Fruit fly (Drosophila melanogaster) whole organism, embryonic: Measurements from ENCODE around the gene CG3071.

Experiments
- Adf1 ChIP-seq: fragments of 200-800 bp; sonication (Bioruptor generic); IDR thresholded peaks from 2 replicates; pipeline ENCODE4 v1.3.6; 2022; ENCODE audit warnings: missing biosample characterization, missing genetic modification characterization
- Atf3 ChIP-seq: fragments of 200-800 bp; sonication (Bioruptor generic); optimal IDR thresholded peaks from 3 replicates; lab custom pipeline; 2016; ENCODE audit warnings: missing biosample characterization, missing genetic modification characterization
- Atf6 ChIP-seq: fragments of 200-800 bp; sonication (Bioruptor generic); IDR thresholded peaks from 2 replicates; pipeline ENCODE4 v1.3.6; 2022; ENCODE audit warnings: missing biosample characterization, missing genetic modification characterization
- BtbVII ChIP-seq: fragments of 200-800 bp; sonication (Bioruptor generic); optimal IDR thresholded peaks from 3 replicates; lab custom pipeline; 2017; ENCODE audit warnings: missing biosample characterization, mild to moderate bottlenecking, missing genetic modification characterization
- CG11247 ChIP-seq: fragments of 200-800 bp; sonication (Bioruptor generic); IDR thresholded peaks from 2 replicates; pipeline ENCODE4 v1.3.6; 2022; ENCODE audit warnings: missing biosample characterization, missing genetic modification characterization
- CG11398 ChIP-seq: fragments of 200-800 bp; sonication (Bioruptor generic); optimal IDR thresholded peaks from 2 replicates; lab custom pipeline; 2016; ENCODE audit warnings: missing biosample characterization, missing genetic modification characterization
- CG12744 ChIP-seq: fragments of 200-800 bp; sonication (Bioruptor generic); optimal IDR thresholded peaks from 2 replicates; lab custom pipeline; 2016; ENCODE audit warnings: missing biosample characterization, missing genetic modification characterization
- CG12942 ChIP-seq: fragments of 200-800 bp; sonication (Bioruptor generic); optimal IDR thresholded peaks from 3 replicates; lab custom pipeline; 2016; ENCODE audit warnings: missing biosample characterization, missing genetic modification characterization
- CG14667 ChIP-seq: fragments of 200-800 bp; sonication (Bioruptor generic); IDR thresholded peaks from 2 replicates; pipeline ENCODE4 v1.3.6; 2022; ENCODE audit warnings: missing biosample characterization, missing genetic modification characterization
- CG14710 ChIP-seq: fragments of 200-800 bp; sonication (Bioruptor generic); optimal IDR thresholded peaks from 3 replicates; lab custom pipeline; 2019; ENCODE audit warnings: missing biosample characterization, mild to moderate bottlenecking, missing genetic modification characterization, moderate library complexity
- CG1603 ChIP-seq: fragments of 200-800 bp; sonication (Bioruptor generic); optimal IDR thresholded peaks from 2 replicates; lab custom pipeline; 2019; ENCODE audit warnings: missing biosample characterization, mild to moderate bottlenecking, missing genetic modification characterization, moderate library complexity
- CG2875 ChIP-seq: fragments of 200-800 bp; sonication (Bioruptor generic); optimal IDR thresholded peaks from 2 replicates; lab custom pipeline; 2017; ENCODE audit warnings: missing biosample characterization, mild to moderate bottlenecking, missing genetic modification characterization, missing genetic modification reagents
- CG30403 ChIP-seq: fragments of 200-800 bp; sonication (Bioruptor generic); optimal IDR thresholded peaks from 3 replicates; lab custom pipeline; 2016; ENCODE audit warnings: missing biosample characterization, missing genetic modification characterization
- CG31224 ChIP-seq: fragments of 200-800 bp; sonication (Bioruptor generic); IDR thresholded peaks from 2 replicates; pipeline ENCODE4 v1.3.6; 2022; ENCODE audit warnings: missing biosample characterization, missing genetic modification characterization
- CG4854 ChIP-seq: fragments of 200-800 bp; sonication (Bioruptor generic); optimal IDR thresholded peaks from 2 replicates; lab custom pipeline; 2016; ENCODE audit warnings: missing biosample characterization, missing genetic modification characterization, inconsistent platforms
- CG8388 ChIP-seq: fragments of 200-800 bp; sonication (Bioruptor generic); optimal IDR thresholded peaks from 2 replicates; lab custom pipeline; 2019; ENCODE audit warnings: missing biosample characterization, mild to moderate bottlenecking, missing genetic modification characterization, moderate library complexity
- CG8944 ChIP-seq: fragments of 200-800 bp; sonication (Bioruptor generic); optimal IDR thresholded peaks from 3 replicates; lab custom pipeline; 2016; ENCODE audit warnings: missing biosample characterization, missing genetic modification characterization
- CG9215 ChIP-seq: fragments of 200-800 bp; sonication (Bioruptor generic); IDR thresholded peaks from 2 replicates; pipeline ENCODE4 v1.3.6; 2022; ENCODE audit warnings: missing biosample characterization, missing genetic modification characterization
- CHES-1-like ChIP-seq: fragments of 200-800 bp; sonication (Bioruptor generic); optimal IDR thresholded peaks from 2 replicates; lab custom pipeline; 2016; ENCODE audit warnings: missing biosample characterization, missing genetic modification characterization
- Dref ChIP-seq: fragments of 200-800 bp; sonication (Bioruptor generic); IDR thresholded peaks from 2 replicates; pipeline ENCODE4 v1.3.6; 2022; ENCODE audit warnings: missing biosample characterization, missing genetic modification characterization
- Eip74EF ChIP-seq, 2 experiments: fragments of 200-800 bp in 1 of 2; fragments of >200 bp in 1 of 2; sonication (Bioruptor generic) in 1 of 2; optimal IDR thresholded peaks; 2 replicates each; lab custom pipeline; 2017 to 2019; ENCODE audit warnings: missing biosample characterization in 2 of 2, missing genetic modification characterization in 2 of 2, mild to moderate bottlenecking in 1 of 2, moderate library complexity in 1 of 2
- Ets97D ChIP-seq: fragments of 200-800 bp; sonication (Bioruptor generic); optimal IDR thresholded peaks from 3 replicates; lab custom pipeline; 2016; ENCODE audit warnings: missing biosample characterization, missing genetic modification characterization
- H2.0 ChIP-seq: fragments of 200-800 bp; sonication (Bioruptor generic); IDR thresholded peaks from 2 replicates; pipeline ENCODE4 v1.3.6; 2022; ENCODE audit warnings: missing biosample characterization, missing genetic modification characterization
- HHEX ChIP-seq: fragments of 200-800 bp; sonication (Bioruptor generic); optimal IDR thresholded peaks from 3 replicates; lab custom pipeline; 2017; ENCODE audit warnings: missing biosample characterization, mild to moderate bottlenecking, missing genetic modification characterization, missing genetic modification reagents
- HLH4C ChIP-seq: fragments of 200-800 bp; sonication (Bioruptor generic); IDR thresholded peaks from 3 replicates; pipeline ENCODE4 v1.3.6; 2022; ENCODE audit warnings: missing biosample characterization, missing genetic modification characterization; ENCODE audit not compliant: partially characterized antibody
- Mad ChIP-seq: fragments of 200-800 bp; sonication (Bioruptor generic); optimal IDR thresholded peaks from 2 replicates; lab custom pipeline; 2016; ENCODE audit warnings: missing biosample characterization, missing genetic modification characterization
- Med ChIP-seq: fragments of 200-800 bp; sonication (Bioruptor generic); peaks from one replicate; lab custom pipeline; 2016; ENCODE audit warnings: missing biosample characterization, missing genetic modification characterization, mild to moderate bottlenecking, inconsistent platforms, moderate library complexity
- Oaz ChIP-seq: fragments of 200-800 bp; sonication (Bioruptor generic); IDR thresholded peaks from 2 replicates; pipeline ENCODE4 v1.3.6; 2022; ENCODE audit warnings: missing biosample characterization, missing genetic modification characterization
- Pdp1 ChIP-seq, 2 experiments: fragments of 200-800 bp; sonication (Bioruptor generic); optimal IDR thresholded peaks; 3 replicates each; lab custom pipeline; 2016; ENCODE audit warnings: missing biosample characterization in 2 of 2, missing genetic modification characterization in 2 of 2, mild to moderate bottlenecking in 1 of 2, moderate library complexity in 1 of 2
- Side ChIP-seq: fragments of 200-800 bp; sonication (Bioruptor generic); optimal IDR thresholded peaks from 2 replicates; lab custom pipeline; 2016; ENCODE audit warnings: missing biosample characterization, missing genetic modification characterization
- Sox100B ChIP-seq: fragments of 200-800 bp; sonication (Bioruptor generic); optimal IDR thresholded peaks from 3 replicates; lab custom pipeline; 2018; ENCODE audit warnings: missing biosample characterization, mild to moderate bottlenecking, missing genetic modification characterization
- Sox102F ChIP-seq: fragments of 200-800 bp; sonication (Bioruptor generic); optimal IDR thresholded peaks from 2 replicates; lab custom pipeline; 2018; ENCODE audit warnings: missing biosample characterization, mild to moderate bottlenecking, missing genetic modification characterization, moderate library complexity
- YL-1 ChIP-seq: fragments of 200-800 bp; sonication (Bioruptor generic); optimal IDR thresholded peaks from 3 replicates; lab custom pipeline; 2017; ENCODE audit warnings: missing biosample characterization, mild to moderate bottlenecking, missing genetic modification characterization
- ap ChIP-seq: fragments of 200-800 bp; sonication (Bioruptor generic); IDR thresholded peaks from 2 replicates; pipeline ENCODE4 v1.3.6; 2022; ENCODE audit warnings: missing biosample characterization, missing genetic modification characterization
- br ChIP-seq: fragments of >200 bp; optimal IDR thresholded peaks from 2 replicates; lab custom pipeline; 2017
- cas ChIP-seq: fragments of 200-800 bp; sonication (Bioruptor generic); IDR thresholded peaks from 2 replicates; pipeline ENCODE4 v1.3.6; 2022; ENCODE audit warnings: missing biosample characterization, missing genetic modification characterization
- chinmo ChIP-seq: fragments of 200-800 bp; sonication (Bioruptor generic); IDR thresholded peaks from 4 replicates; pipeline ENCODE4 v1.3.6; 2022; ENCODE audit warnings: missing biosample characterization, missing genetic modification characterization; ENCODE audit not compliant: partially characterized antibody
- dmrt99B ChIP-seq: fragments of 200-800 bp; sonication (Bioruptor generic); optimal IDR thresholded peaks from 2 replicates; lab custom pipeline; 2018; ENCODE audit warnings: missing biosample characterization, mild to moderate bottlenecking, missing genetic modification characterization, moderate library complexity
- eve ChIP-seq, 2 experiments: fragments of >200 bp; optimal IDR thresholded peaks; 2 replicates each; lab custom pipeline; 2017; ENCODE audit warnings: missing biosample characterization in 2 of 2, missing genetic modification characterization in 2 of 2
- ham ChIP-seq: fragments of 200-800 bp; sonication (Bioruptor generic); IDR thresholded peaks from 2 replicates; pipeline ENCODE4 v1.3.6; 2022; ENCODE audit warnings: missing biosample characterization, missing genetic modification characterization
- hkb ChIP-seq, 2 experiments: fragments of 200-800 bp in 1 of 2; fragments of >200 bp in 1 of 2; sonication (Bioruptor generic) in 1 of 2; IDR thresholded peaks in 1 of 2; optimal IDR thresholded peaks in 1 of 2; 2 replicates each; pipeline versions ENCODE4 v1.3.6 to Lab custom; 2017 to 2022; ENCODE audit warnings: missing biosample characterization in 1 of 2, missing genetic modification characterization in 1 of 2
- lola ChIP-seq, 3 experiments: fragments of >200 bp in 2 of 3; fragments of 200-800 bp in 1 of 3; sonication (Bioruptor generic) in 1 of 3; optimal IDR thresholded peaks; 2 replicates each; lab custom pipeline; 2017 to 2019; ENCODE audit warnings: missing biosample characterization in 3 of 3, missing genetic modification characterization in 3 of 3, mild to moderate bottlenecking in 1 of 3, moderate library complexity in 1 of 3
- mld ChIP-seq: fragments of 200-800 bp; sonication (Bioruptor generic); IDR thresholded peaks from 3 replicates; pipeline ENCODE4 v1.3.6; 2022; ENCODE audit warnings: missing biosample characterization, missing genetic modification characterization; ENCODE audit not compliant: partially characterized antibody
- sd ChIP-seq: fragments of 200-800 bp; sonication (Bioruptor generic); optimal IDR thresholded peaks from 3 replicates; lab custom pipeline; 2018; ENCODE audit warnings: missing biosample characterization, mild to moderate bottlenecking, missing genetic modification characterization, moderate library complexity
- sens ChIP-seq: fragments of 200-800 bp; sonication (Bioruptor generic); peaks from one replicate; lab custom pipeline; 2016; ENCODE audit warnings: missing biosample characterization, missing genetic modification characterization
- zf30C ChIP-seq: fragments of 200-800 bp; sonication (Bioruptor generic); optimal IDR thresholded peaks from 3 replicates; lab custom pipeline; 2018; ENCODE audit warnings: missing biosample characterization, mild to moderate bottlenecking, missing genetic modification characterization

CG3071 gene

dm6 chrX:2303771-2304513 is 41.3 kb downstream of the CG3071 start (continued):
- TF ChIP-seq CG12942 (GFP tag; lab: Kevin White, UChicago) (peak; percentile 77), CG14710 (tag; lab: Kevin White, UChicago) (peak; percentile 79), hkb (optimal IDR thresholded peaks at IDR 0.05; lab: Kevin White, UChicago) (peak; percentile 47), hkb (GFP tag; IDR thresholded peaks at IDR 0.05; lab: Robert Waterston, UW) (peak; percentile 89), CG31224 (peak; percentile 73), CG12744 (peak; percentile 80), mld (GFP tag; lab: Robert Waterston, UW) (no peak), HLH4C (GFP tag; lab: Robert Waterston, UW) (no peak), CG14667 (GFP tag; lab: Robert Waterston, UW) (peak; percentile 57), Dref (GFP tag; lab: Robert Waterston, UW) (no peak), eve (GFP tag; optimal IDR thresholded peaks at IDR 0.05; lab: Kevin White, UChicago) (peak in 1 of 2 experiments; percentile 97), CG8944 (GFP tag; lab: Kevin White, UChicago) (peak; percentile 92), cas (GFP tag; lab: Robert Waterston, UW) (no peak), Ets97D (GFP tag; lab: Kevin White, UChicago) (peak; percentile 62), CHES-1-like (GFP tag; lab: Kevin White, UChicago) (peak; percentile 97), H2.0 (GFP tag; lab: Robert Waterston, UW) (peak; percentile 78), Atf3 (GFP tag; lab: Kevin White, UChicago) (peak; percentile 90), HHEX (GFP tag; lab: Kevin White, UChicago) (peak; percentile 89), br (lab: Kevin White, UChicago) (no peak), CG11247 (GFP tag; lab: Robert Waterston, UW) (peak; percentile 55; the same call in 1 of the 2 replicates), Mad (GFP tag; lab: Kevin White, UChicago) (peak; percentile 93), Adf1 (GFP tag; lab: Robert Waterston, UW) (peak; percentile 80), CG11398 (peak; percentile 88), Side (peak; percentile 89), Oaz (peak; percentile 74), ham (GFP tag; lab: Robert Waterston, UW) (peak; percentile 72; the same call in 1 of the 2 replicates), Atf6 (peak; percentile 88), BtbVII (GFP tag; lab: Kevin White, UChicago) (peak; percentile 89)

dm6 chrX:2304514-2305235 is 42.0 kb downstream of the CG3071 start:
- TF ChIP-seq Sox102F (GFP tag; lab: Kevin White, UChicago) (peak; percentile 3), YL-1 (GFP tag; lab: Kevin White, UChicago) (no peak), eve (GFP tag; optimal IDR thresholded peaks at IDR 0.05; lab: Kevin White, UChicago) (peak in 1 of 2 experiments; percentile 40), CG4854 (GFP tag; lab: Kevin White, UChicago) (no peak), CG9215 (GFP tag; lab: Robert Waterston, UW) (no peak), CG8388 (peak; percentile 11), HHEX (GFP tag; lab: Kevin White, UChicago) (no peak), Eip74EF (GFP tag; optimal IDR thresholded peaks at IDR 0.05; lab: Kevin White, UChicago) (peak in 1 of 2 experiments; percentile 34), Med (peak; percentile 80), sd (tag; lab: Kevin White, UChicago) (peak; percentile 92), sens (GFP tag; lab: Kevin White, UChicago) (peak; percentile 10), zf30C (peak; percentile 56), CG1603 (peak; percentile 27), lola (GFP tag; optimal IDR thresholded peaks at IDR 0.05; lab: Kevin White, UChicago) (peak in 1 of 3 experiments; percentile 10), Pdp1 (GFP tag; optimal IDR thresholded peaks at IDR 0.05; lab: Kevin White, UChicago) (peak in 1 of 2 experiments; percentile 10), dmrt99B (tag; lab: Kevin White, UChicago) (no peak), ap (no peak), CG2875 (no peak), chinmo (GFP tag; lab: Robert Waterston, UW) (0 out of 4 replicates have a peak, but pooled peaks have one; percentile 10), Sox100B (peak; percentile 18), CG30403 (GFP tag; lab: Kevin White, UChicago) (no peak)
